Worm (Caenorhabditis elegans) whole organism, L4/young adult: ENCODE data around the gene C49F8.15.

Experiments
- dao-5 ChIP-seq: sonication (generic microtip); optimal IDR thresholded peaks from 2 replicates; lab custom pipeline; 2016; ENCODE audit warnings: missing genotype, missing genetic modification characterization, moderate library complexity, missing compliant biosample characterization
- him-1 ChIP-seq: sonication (generic microtip); optimal IDR thresholded peaks from 2 replicates; lab custom pipeline; 2016; ENCODE audit warnings: missing genotype, missing genetic modification reagents, missing genetic modification characterization, missing compliant biosample characterization

DNA sequence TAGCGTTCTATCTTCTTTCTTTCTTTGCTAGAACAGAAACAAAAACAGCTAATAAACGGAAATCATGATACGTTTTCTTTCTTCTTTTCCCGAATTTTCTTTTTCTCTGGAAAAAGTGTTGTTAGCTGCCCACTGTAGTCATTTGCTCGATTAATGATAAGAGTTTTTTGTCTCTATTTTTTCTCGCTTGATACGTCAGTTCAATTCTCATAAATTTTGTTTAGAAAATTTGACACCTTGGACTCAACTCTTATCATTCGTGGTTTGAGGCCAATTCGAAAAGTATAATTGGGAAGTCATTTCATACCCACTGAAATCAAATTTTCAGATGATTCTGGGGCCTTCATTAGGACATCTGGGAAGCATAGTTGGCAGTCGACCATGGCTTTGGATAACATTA lies 20.5 kb downstream of the C49F8.15 start:
- no peak for TF ChIP-seq him-1 (tag; lab: Kevin White, UChicago)
- TF ChIP-seq dao-5: no peak
